Worm (Caenorhabditis elegans): ENCODE results near the gene T28A11.16.

DNA sequence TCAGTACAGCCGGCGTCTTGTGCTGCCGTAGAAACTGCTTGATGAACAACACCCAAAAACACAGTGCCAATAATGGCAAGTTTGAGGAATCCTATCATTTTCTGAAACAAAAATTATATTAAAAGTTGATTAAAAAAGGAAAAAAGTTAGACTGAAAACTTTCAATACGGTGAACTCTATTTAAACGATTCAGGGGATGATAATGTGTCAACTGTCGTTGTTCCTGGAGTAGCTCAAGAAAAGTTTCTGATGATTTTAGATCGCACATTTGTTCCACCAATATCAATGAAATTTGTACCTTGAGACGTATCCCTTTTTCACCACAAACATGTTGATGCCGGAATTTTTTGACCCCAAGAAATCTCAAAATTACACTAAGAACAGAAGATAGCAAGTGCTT lies 8.9 kb upstream of the T28A11.16 start, which contains the start of gene T28A11.18:
- TF ChIP-seq ama-1 (optimal IDR thresholded peaks at IDR 0.05) (no peak), sea-1 (GFP tag; conservative IDR thresholded peaks at IDR 0.05) (no peak), hnd-1 (tag; optimal IDR thresholded peaks at IDR 0.05) (no peak), F13C5.2 (tag; optimal IDR thresholded peaks at IDR 0.05) (no peak)

All from whole organism, early embryonic.